Worm (Caenorhabditis elegans) whole organism, young adult: ENCODE data around the gene C09B8.4.

Source experiments
- D2030.7 ChIP-seq: fragments of 200-800 bp; sonication (Bioruptor generic); IDR thresholded peaks from 2 replicates; pipeline ENCODE4 v1.3.6; 2022; ENCODE audit warnings: missing genetic modification reagents, missing genetic modification characterization, missing compliant biosample characterization
- F23B12.7 ChIP-seq: sonication (generic microtip); optimal IDR thresholded peaks from 2 replicates; lab custom pipeline; 2017; ENCODE audit warnings: missing genetic modification characterization, mild to moderate bottlenecking, missing compliant biosample characterization, antibody characterized with exemption, moderate library complexity; ENCODE audit not compliant: insufficient read depth
- F37B4.10 ChIP-seq: fragments of 200-800 bp; sonication (Bioruptor generic); IDR thresholded peaks from 2 replicates; pipeline ENCODE4 v1.3.6; 2022; ENCODE audit warnings: missing genetic modification characterization, missing compliant biosample characterization
- K11D2.4 ChIP-seq: fragments of 200-800 bp; sonication (Bioruptor generic); IDR thresholded peaks from 2 replicates; pipeline ENCODE4 v1.3.6; 2022; ENCODE audit warnings: missing genetic modification reagents, missing genetic modification characterization, missing compliant biosample characterization
- K12H6.12 ChIP-seq: fragments of 200-800 bp; sonication (Bioruptor generic); optimal IDR thresholded peaks from 2 replicates; lab custom pipeline; 2018; ENCODE audit warnings: mild to moderate bottlenecking, missing genetic modification characterization, missing compliant biosample characterization
- T07F8.4 ChIP-seq: sonication (generic microtip); optimal IDR thresholded peaks from 2 replicates; lab custom pipeline; 2016; ENCODE audit warnings: mild to moderate bottlenecking, missing genetic modification characterization, moderate library complexity, missing compliant biosample characterization
- Y67H2A.10 ChIP-seq: fragments of 200-800 bp; sonication (Bioruptor generic); conservative IDR thresholded peaks from 2 replicates; pipeline ENCODE4 v1.3.6; 2022; ENCODE audit warnings: missing genetic modification reagents, missing genetic modification characterization, missing compliant biosample characterization
- Y79H2A.3 ChIP-seq: fragments of 200-800 bp; sonication (Bioruptor generic); conservative IDR thresholded peaks from 2 replicates; pipeline ENCODE4 v1.3.6; 2022; ENCODE audit warnings: missing genetic modification reagents, missing genetic modification characterization, missing compliant biosample characterization
- ZK185.1 ChIP-seq: sonication (generic microtip); optimal IDR thresholded peaks from 2 replicates; lab custom pipeline; 2016; ENCODE audit warnings: mild to moderate bottlenecking, missing genetic modification characterization, missing compliant biosample characterization; ENCODE audit not compliant: poor library complexity, severe bottlenecking
- akir-1 ChIP-seq: fragments of 200-800 bp; sonication (Bioruptor generic); optimal IDR thresholded peaks from 2 replicates; lab custom pipeline; 2018; ENCODE audit warnings: mild to moderate bottlenecking, missing genetic modification characterization, moderate library complexity, missing compliant biosample characterization
- aptf-3 ChIP-seq: fragments of 200-800 bp; sonication (Bioruptor generic); IDR thresholded peaks from 2 replicates; pipeline ENCODE4 v1.3.6; 2022; ENCODE audit warnings: missing genetic modification characterization, missing compliant biosample characterization
- atf-7 ChIP-seq: sonication (generic microtip); optimal IDR thresholded peaks from 2 replicates; lab custom pipeline; 2017; ENCODE audit warnings: mild to moderate bottlenecking, missing genetic modification characterization, missing compliant biosample characterization
- attf-5 ChIP-seq: fragments of 200-800 bp; sonication (Bioruptor generic); optimal IDR thresholded peaks from 2 replicates; lab custom pipeline; 2018; ENCODE audit warnings: mild to moderate bottlenecking, missing genetic modification characterization, missing compliant biosample characterization
- ccch-3 ChIP-seq: fragments of 200-800 bp; sonication (Bioruptor generic); optimal IDR thresholded peaks from 2 replicates; lab custom pipeline; 2018; ENCODE audit warnings: mild to moderate bottlenecking, missing genetic modification characterization, missing compliant biosample characterization
- ceh-100 ChIP-seq: fragments of 200-800 bp; sonication (Bioruptor generic); IDR thresholded peaks from 2 replicates; pipeline ENCODE4 v1.3.6; 2022; ENCODE audit warnings: missing genetic modification reagents, missing genetic modification characterization, missing compliant biosample characterization
- ceh-58 ChIP-seq: fragments of 200-800 bp; sonication (Bioruptor generic); IDR thresholded peaks from 2 replicates; pipeline ENCODE4 v1.3.6; 2022; ENCODE audit warnings: missing genetic modification characterization, missing compliant biosample characterization
- chd-7 ChIP-seq: sonication (generic microtip); optimal IDR thresholded peaks from 2 replicates; lab custom pipeline; 2016; ENCODE audit warnings: mild to moderate bottlenecking, missing genetic modification characterization, moderate library complexity, missing compliant biosample characterization
- die-1 ChIP-seq: sonication (generic microtip); optimal IDR thresholded peaks from 2 replicates; lab custom pipeline; 2016; ENCODE audit warnings: missing genotype, mild to moderate bottlenecking, missing genetic modification characterization, missing compliant biosample characterization
- dpff-1 ChIP-seq: sonication (generic microtip); optimal IDR thresholded peaks from 2 replicates; lab custom pipeline; 2017; ENCODE audit warnings: mild to moderate bottlenecking, missing genetic modification characterization, missing compliant biosample characterization
- egl-44 ChIP-seq: fragments of 200-800 bp; sonication (Bioruptor generic); IDR thresholded peaks from 2 replicates; pipeline ENCODE4 v1.3.6; 2022; ENCODE audit warnings: missing genetic modification reagents, missing genetic modification characterization, missing compliant biosample characterization
- ets-4 ChIP-seq: fragments of 200-800 bp; sonication (Bioruptor generic); optimal IDR thresholded peaks from 2 replicates; lab custom pipeline; 2018; ENCODE audit warnings: mild to moderate bottlenecking, missing genetic modification characterization, missing compliant biosample characterization
- gei-17 ChIP-seq: fragments of 200-800 bp; sonication (Bioruptor generic); optimal IDR thresholded peaks from 2 replicates; lab custom pipeline; 2018; ENCODE audit warnings: mild to moderate bottlenecking, missing genetic modification characterization, missing compliant biosample characterization
- hmg-20 ChIP-seq: fragments of 200-800 bp; sonication (Bioruptor generic); IDR thresholded peaks from 2 replicates; pipeline ENCODE4 v1.3.6; 2022; ENCODE audit warnings: missing genetic modification reagents, missing genetic modification characterization, missing compliant biosample characterization
- let-607 ChIP-seq, 2 experiments: fragments of 200-800 bp in 1 of 2; sonication (Bioruptor generic) in 1 of 2; sonication (generic microtip) in 1 of 2; optimal IDR thresholded peaks; 2 replicates each; lab custom pipeline; 2016 to 2018; ENCODE audit warnings: mild to moderate bottlenecking in 2 of 2, missing compliant biosample characterization in 2 of 2, missing genetic modification characterization in 2 of 2, moderate library complexity in 2 of 2, missing genotype in 1 of 2
- lin-35 ChIP-seq, 3 experiments: fragments of 150-350 bp in 2 of 3; sonication (generic microtip) in 1 of 3; optimal IDR thresholded peaks; 2 replicates each; lab custom pipeline; 2014 to 2018; ENCODE audit warnings: missing biosample characterization in 3 of 3, missing genetic modification characterization in 3 of 3, missing genetic modification reagents in 3 of 3
- lsy-27 ChIP-seq: sonication (generic microtip); optimal IDR thresholded peaks from 2 replicates; lab custom pipeline; 2017; ENCODE audit warnings: missing genetic modification characterization, mild to moderate bottlenecking, missing compliant biosample characterization, antibody characterized with exemption, missing genotype, borderline replicate concordance; ENCODE audit not compliant: insufficient read depth
- madf-10 ChIP-seq: sonication (generic microtip); optimal IDR thresholded peaks from 2 replicates; lab custom pipeline; 2016; ENCODE audit warnings: mild to moderate bottlenecking, missing genetic modification characterization, missing compliant biosample characterization
- madf-6 ChIP-seq: fragments of 200-800 bp; sonication (Bioruptor generic); IDR thresholded peaks from 2 replicates; pipeline ENCODE4 v1.3.6; 2022; ENCODE audit warnings: missing genetic modification reagents, missing genetic modification characterization, missing compliant biosample characterization
- madf-8 ChIP-seq: fragments of 200-800 bp; sonication (Bioruptor generic); conservative IDR thresholded peaks from 2 replicates; pipeline ENCODE4 v1.3.6; 2022; ENCODE audit warnings: missing genetic modification reagents, missing genetic modification characterization, missing compliant biosample characterization
- mxl-1 ChIP-seq: sonication (generic microtip); optimal IDR thresholded peaks from 2 replicates; lab custom pipeline; 2016; ENCODE audit warnings: missing genetic modification characterization, missing compliant biosample characterization
- nfya-1 ChIP-seq: sonication (generic microtip); optimal IDR thresholded peaks from 2 replicates; lab custom pipeline; 2017; ENCODE audit warnings: antibody characterized with exemption, missing compliant biosample characterization, missing genetic modification characterization, borderline replicate concordance; ENCODE audit not compliant: insufficient read depth
- nfyb-1 ChIP-seq: fragments of 200-800 bp; sonication (Bioruptor generic); IDR thresholded peaks from 2 replicates; pipeline ENCODE4 v1.3.6; 2022; ENCODE audit warnings: missing genetic modification reagents, missing genetic modification characterization, missing compliant biosample characterization
- repo-1 ChIP-seq: sonication (generic microtip); optimal IDR thresholded peaks from 2 replicates; lab custom pipeline; 2017; ENCODE audit warnings: mild to moderate bottlenecking, missing genetic modification characterization, missing compliant biosample characterization
- sea-2 ChIP-seq: fragments of 200-800 bp; sonication (Bioruptor generic); IDR thresholded peaks from 2 replicates; pipeline ENCODE4 v1.3.6; 2022; ENCODE audit warnings: missing genetic modification characterization, missing compliant biosample characterization
- snpc-1.1 ChIP-seq: sonication (generic microtip); optimal IDR thresholded peaks from 2 replicates; lab custom pipeline; 2017; ENCODE audit warnings: missing genetic modification characterization, mild to moderate bottlenecking, missing compliant biosample characterization, antibody characterized with exemption, moderate library complexity, missing genotype, missing genetic modification reagents; ENCODE audit not compliant: insufficient read depth
- somi-1 ChIP-seq: fragments of 200-800 bp; sonication (Bioruptor generic); optimal IDR thresholded peaks from 2 replicates; lab custom pipeline; 2018; ENCODE audit warnings: mild to moderate bottlenecking, missing genetic modification characterization, missing compliant biosample characterization
- sptf-2 ChIP-seq: fragments of 200-800 bp; sonication (Bioruptor generic); optimal IDR thresholded peaks from 2 replicates; lab custom pipeline; 2018; ENCODE audit warnings: mild to moderate bottlenecking, missing genetic modification characterization, missing compliant biosample characterization
- zfh-2 ChIP-seq: fragments of 200-800 bp; sonication (Bioruptor generic); conservative IDR thresholded peaks from 2 replicates; pipeline ENCODE4 v1.3.6; 2022; ENCODE audit warnings: missing genetic modification reagents, missing genetic modification characterization, missing compliant biosample characterization
- ztf-18 ChIP-seq: sonication (generic microtip); optimal IDR thresholded peaks from 2 replicates; lab custom pipeline; 2016; ENCODE audit warnings: missing genotype, mild to moderate bottlenecking, missing genetic modification characterization, missing compliant biosample characterization
- ztf-25 ChIP-seq: fragments of 200-800 bp; sonication (Bioruptor generic); IDR thresholded peaks from 2 replicates; pipeline ENCODE4 v1.3.6; 2022; ENCODE audit warnings: missing genetic modification reagents, missing genetic modification characterization, missing compliant biosample characterization

Gene C09B8.4

DNA sequence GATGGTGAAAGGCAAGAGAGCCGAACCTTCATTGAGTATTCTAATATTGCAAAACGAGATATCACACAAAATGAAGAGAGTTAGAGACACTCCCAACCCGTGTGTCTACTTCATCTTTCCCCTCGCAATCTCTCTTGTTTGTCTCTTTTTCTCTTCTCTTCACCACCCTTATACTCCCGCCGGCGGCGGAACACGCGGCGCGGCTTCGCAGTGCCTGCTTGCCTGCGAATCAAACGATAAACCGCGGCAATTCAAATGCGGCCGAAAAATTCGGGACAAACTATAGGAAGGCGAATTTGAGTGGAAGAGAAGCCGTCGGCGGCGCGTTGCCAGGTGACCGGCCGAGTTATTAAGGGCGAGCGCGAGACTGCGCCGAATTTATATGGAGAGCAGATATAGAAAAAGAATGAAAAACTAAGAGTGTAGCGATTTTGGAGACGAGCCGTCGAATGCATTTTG, 35.1 kb downstream of the C09B8.4 start, which contains the start of gene klp-13 (continued):
- TF ChIP-seq lin-35 (GFP tag; optimal IDR thresholded peaks at IDR 0.05; lab: Kevin White, UChicago), result peak in 1 of 3 experiments; percentile 83
- TF ChIP-seq mxl-1 (tag; lab: Kevin White, UChicago), result no peak
- peak; percentile 97 for TF ChIP-seq zfh-2 (GFP tag; lab: Robert Waterston, UW)
- TF ChIP-seq Y79H2A.3, result no peak
- no peak for TF ChIP-seq sptf-2 (GFP tag; lab: Kevin White, UChicago)
- peak; percentile 11 for TF ChIP-seq die-1 (tag; lab: Kevin White, UChicago)
- TF ChIP-seq K11D2.4, result peak; percentile 67
- no peak for TF ChIP-seq ceh-58
- TF ChIP-seq let-607 (tag; optimal IDR thresholded peaks at IDR 0.05; lab: Kevin White, UChicago), result peak; percentile 30 to 83
- no peak for TF ChIP-seq ceh-100
- TF ChIP-seq snpc-1.1, result no peak
- TF ChIP-seq somi-1, result peak; percentile 16
- TF ChIP-seq D2030.7, result no peak
- TF ChIP-seq ztf-18 (tag; lab: Kevin White, UChicago), result peak; percentile 30
- TF ChIP-seq madf-6 (GFP tag; lab: Robert Waterston, UW), result peak; percentile 61; the same call in 1 of the 2 replicates
- TF ChIP-seq chd-7 (tag; lab: Kevin White, UChicago), result peak; percentile 64
- no peak for TF ChIP-seq aptf-3 (GFP tag; lab: Robert Waterston, UW)
- no peak for TF ChIP-seq ZK185.1
- 0 out of 2 replicates have a peak, but pooled peaks have one; percentile 49 for TF ChIP-seq Y67H2A.10
- peak; percentile 50 for TF ChIP-seq F23B12.7
- peak; percentile 41; the same call in 1 of the 2 replicates for TF ChIP-seq egl-44 (GFP tag; lab: Robert Waterston, UW)
- peak; percentile 82 for TF ChIP-seq attf-5 (GFP tag; lab: Kevin White, UChicago)
- TF ChIP-seq dpff-1 (tag; lab: Kevin White, UChicago), result no peak
- TF ChIP-seq hmg-20 (GFP tag; lab: Robert Waterston, UW), result no peak
- TF ChIP-seq lsy-27, result no peak
- no peak for TF ChIP-seq madf-8 (GFP tag; lab: Robert Waterston, UW)
- no peak for TF ChIP-seq ztf-25 (GFP tag; lab: Robert Waterston, UW)
- peak; percentile 90 for TF ChIP-seq K12H6.12 (tag; lab: Kevin White, UChicago)
- TF ChIP-seq ets-4 (GFP tag; lab: Kevin White, UChicago), result peak; percentile 38
- no peak for TF ChIP-seq akir-1 (GFP tag; lab: Kevin White, UChicago)
- 0 out of 2 replicates have a peak, but pooled peaks have one; percentile 86 for TF ChIP-seq F37B4.10 (GFP tag; lab: Robert Waterston, UW)
- TF ChIP-seq nfya-1 (tag; lab: Kevin White, UChicago), result no peak
- no peak for TF ChIP-seq T07F8.4
- no peak for TF ChIP-seq ccch-3 (GFP tag; lab: Kevin White, UChicago)
- no peak for TF ChIP-seq atf-7
- peak; percentile 77 for TF ChIP-seq nfyb-1 (GFP tag; lab: Robert Waterston, UW)
- peak; percentile 98 for TF ChIP-seq madf-10 (tag; lab: Kevin White, UChicago)
- TF ChIP-seq gei-17 (GFP tag; lab: Kevin White, UChicago), result peak; percentile 45
- no peak for TF ChIP-seq sea-2 (GFP tag; lab: Robert Waterston, UW)

DNA sequence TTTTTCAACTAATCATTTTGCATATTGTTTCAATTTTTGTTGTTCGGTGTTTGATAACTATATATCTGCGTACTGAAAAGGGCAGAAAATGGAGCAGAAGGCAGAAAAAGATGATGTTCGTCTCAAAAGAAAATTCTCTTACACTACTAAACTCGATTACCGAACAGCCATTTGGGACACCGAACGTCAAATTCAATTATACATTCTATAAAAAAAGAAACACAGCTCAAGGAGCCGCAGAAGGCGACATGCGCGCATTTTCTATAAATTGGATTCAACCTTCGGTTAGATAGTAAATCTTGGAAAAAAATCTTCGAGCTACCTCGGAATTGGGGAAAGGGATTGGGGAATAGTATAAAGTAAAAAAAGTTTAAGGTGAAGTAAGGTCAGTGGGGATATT, 36.5 kb downstream of the C09B8.4 start:
- TF ChIP-seq repo-1 (tag; lab: Kevin White, UChicago), result no peak
